Worm (Caenorhabditis elegans): ENCODE results near the gene tsen-2.

DNA sequence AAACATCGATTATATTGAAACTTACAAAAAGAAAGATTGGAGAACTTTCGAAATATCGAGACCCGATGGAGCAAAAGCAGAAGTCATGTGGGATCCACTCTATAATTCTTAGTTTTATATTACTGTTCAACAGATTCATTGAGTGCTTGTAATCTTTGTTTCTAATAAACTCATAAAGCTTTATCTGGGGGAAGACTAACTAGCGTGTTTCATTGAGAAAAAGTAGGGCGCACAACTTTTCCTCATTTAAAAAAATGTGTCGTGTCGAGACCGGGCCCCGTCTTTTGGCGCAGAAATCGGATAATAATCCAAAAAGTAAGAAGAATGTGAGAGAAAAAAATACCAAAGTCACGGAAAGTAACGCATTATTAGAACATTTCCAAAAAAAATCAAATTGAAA lies 11.7 kb upstream of the tsen-2 start, which contains the start of gene faah-4:
- TF ChIP-seq F55B11.4 (tag; optimal IDR thresholded peaks at IDR 0.05; ENCODE audit: borderline replicate concordance, insufficient read depth) = no peak
- TF ChIP-seq T26A5.8 (tag; optimal IDR thresholded peaks at IDR 0.05) = no peak
- no peak for TF ChIP-seq tlf-1 (GFP tag; optimal IDR thresholded peaks at IDR 0.05)
- no peak for TF ChIP-seq madf-10 (tag; optimal IDR thresholded peaks at IDR 0.05)
- TF ChIP-seq ceh-40 (GFP tag; IDR thresholded peaks at IDR 0.05) = no peak
- TF ChIP-seq B0261.1 (tag; optimal IDR thresholded peaks at IDR 0.05) = no peak

All from whole organism, young adult.